Fruit fly (Drosophila melanogaster): ENCODE results near the gene Pdk1.

Gene Pdk1

DNA sequence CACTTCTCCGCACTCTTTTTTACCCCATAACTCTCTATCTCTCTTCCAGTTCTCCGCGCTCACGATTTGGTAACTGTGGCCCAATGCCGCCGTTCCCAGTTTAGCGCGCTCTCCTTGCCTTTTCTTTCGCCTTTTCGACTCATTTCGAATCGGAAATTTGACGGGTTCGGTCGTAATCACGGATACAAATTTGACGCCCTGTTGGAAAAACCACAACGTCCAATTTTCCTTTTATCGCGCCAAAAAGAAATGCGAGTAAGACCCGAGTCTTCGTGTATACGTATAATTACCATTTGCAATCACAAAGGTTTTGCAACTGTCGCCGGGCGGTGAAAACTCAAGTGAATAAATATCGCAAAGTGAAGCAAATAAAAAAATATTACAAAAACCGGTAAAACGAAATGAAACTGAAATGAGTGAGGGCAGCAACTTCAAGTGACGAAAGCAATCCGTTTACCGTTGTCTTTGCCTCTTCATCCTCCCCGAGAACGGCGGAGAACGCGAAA is at the start of gene Pdk1 (continued):
- TF ChIP-seq lilli (GFP tag; optimal IDR thresholded peaks at IDR 0.05): peak; percentile 37
- peak; percentile 6 for TF ChIP-seq CG10267 (tag; optimal IDR thresholded peaks at IDR 0.05)

DNA sequence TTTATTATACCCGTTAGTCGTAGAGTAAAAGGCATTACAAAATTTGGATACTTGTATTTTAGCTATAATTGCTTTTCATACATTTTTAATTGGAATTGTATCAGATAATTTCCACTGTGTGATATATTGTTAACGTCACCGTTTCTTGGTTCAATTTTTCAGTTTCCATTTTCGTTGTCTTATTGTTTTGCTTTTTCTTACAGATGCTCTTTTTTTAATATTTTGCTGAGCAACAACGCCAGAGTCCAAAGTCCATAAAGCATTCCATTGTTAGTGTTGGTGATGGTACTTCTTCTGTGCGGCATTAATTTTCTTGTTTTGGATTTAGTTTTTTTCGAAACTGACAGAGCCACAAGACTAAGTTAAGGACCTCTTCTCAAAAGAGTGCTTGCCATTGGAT is 46.3 kb upstream of the Pdk1 start:
- TF ChIP-seq nom (GFP tag; optimal IDR thresholded peaks at IDR 0.05) (peak; percentile 69), gem (tag; optimal IDR thresholded peaks at IDR 0.05) (no peak)

DNA sequence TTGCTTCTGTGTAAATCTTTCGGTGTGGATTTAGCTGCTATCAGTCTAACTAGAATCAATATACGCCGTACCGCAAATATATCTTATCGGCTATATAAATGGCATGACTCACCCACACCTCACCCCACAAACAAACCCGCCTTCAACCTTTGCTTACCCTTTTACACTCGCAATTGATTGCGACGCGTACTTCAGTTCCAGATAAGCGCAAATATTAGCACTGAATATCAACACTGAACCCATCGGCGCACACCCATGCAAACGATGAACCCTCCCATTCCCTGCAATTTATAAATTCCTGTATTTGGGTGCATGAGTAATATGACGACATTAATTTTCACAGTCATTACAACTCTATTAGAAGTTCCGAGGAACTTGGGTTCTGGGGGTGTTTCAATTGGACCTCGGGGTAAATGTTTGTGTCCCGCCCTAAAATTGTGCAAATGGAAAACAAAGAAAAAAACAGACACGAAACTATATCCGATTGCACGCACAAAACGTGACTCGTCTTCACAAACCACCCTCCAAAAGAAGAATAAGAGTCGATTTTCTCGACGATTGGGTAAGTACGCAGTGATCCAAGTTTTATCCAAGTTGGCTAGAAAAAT is 43.9 kb upstream of the Pdk1 start:
- TF ChIP-seq sqz (GFP tag; optimal IDR thresholded peaks at IDR 0.05) (peak; percentile 27), gsb-n (tag; optimal IDR thresholded peaks at IDR 0.05) (peak; percentile 26), CG11695 (GFP tag; IDR thresholded peaks at IDR 0.05) (0 out of 3 replicates have a peak, but pooled peaks have one; percentile 17), CG2199 (GFP tag; IDR thresholded peaks at IDR 0.05) (0 out of 3 replicates have a peak, but pooled peaks have one; percentile 70), pros (GFP tag; optimal IDR thresholded peaks at IDR 0.05) (peak; percentile 97), BtbVII (GFP tag; optimal IDR thresholded peaks at IDR 0.05) (peak; percentile 6), Xrp1 (GFP tag; IDR thresholded peaks at IDR 0.05) (peak; percentile 47; the same call in 1 of the 2 replicates), CG18619 (GFP tag; optimal IDR thresholded peaks at IDR 0.05) (peak; percentile 13), CG6813 (GFP tag; optimal IDR thresholded peaks at IDR 0.05) (peak; percentile 44), pfk (GFP tag; optimal IDR thresholded peaks at IDR 0.05) (peak; percentile 10), Kr (GFP tag; optimal IDR thresholded peaks at IDR 0.05) (peak; percentile 4), jumu (GFP tag; optimal IDR thresholded peaks at IDR 0.05) (no peak), ac (GFP tag; optimal IDR thresholded peaks at IDR 0.05) (peak; percentile 6), ems (GFP tag; optimal IDR thresholded peaks at IDR 0.05) (no peak), Hey (tag; optimal IDR thresholded peaks at IDR 0.05) (no peak), CG7987 (GFP tag; optimal IDR thresholded peaks at IDR 0.05) (peak; percentile 28), Side (GFP tag; optimal IDR thresholded peaks at IDR 0.05) (no peak), CG18599 (GFP tag; optimal IDR thresholded peaks at IDR 0.05) (peak; percentile 39), gcm (GFP tag; optimal IDR thresholded peaks at IDR 0.05) (no peak), caup (GFP tag; optimal IDR thresholded peaks at IDR 0.05; ENCODE audit: severe bottlenecking) (peak; percentile 47), Vsx1 (GFP tag; optimal IDR thresholded peaks at IDR 0.05) (no peak), CG12071 (GFP tag; optimal IDR thresholded peaks at IDR 0.05) (peak; percentile 29), CG1233 (GFP tag; optimal IDR thresholded peaks at IDR 0.05) (peak; percentile 20), CG15514 (GFP tag; optimal IDR thresholded peaks at IDR 0.05) (peak; percentile 36), Camta (GFP tag; optimal IDR thresholded peaks at IDR 0.05) (no peak), CG15696 (tag; optimal IDR thresholded peaks at IDR 0.05) (peak; percentile 34), HmgZ (tag; optimal IDR thresholded peaks at IDR 0.05) (peak; percentile 32), CG15011 (GFP tag; optimal IDR thresholded peaks at IDR 0.05) (peak; percentile 28), GATAe (GFP tag; conservative IDR thresholded peaks at IDR 0.05) (peak; percentile 72; the same call in 1 of the 2 replicates), lbe (GFP tag; optimal IDR thresholded peaks at IDR 0.05) (peak; percentile 22), HHEX (GFP tag; optimal IDR thresholded peaks at IDR 0.05) (peak; percentile 36), CG5953 (GFP tag; IDR thresholded peaks at IDR 0.05) (no peak), Oli (tag; optimal IDR thresholded peaks at IDR 0.05) (no peak), Adf1 (GFP tag; IDR thresholded peaks at IDR 0.05) (peak; percentile 42), exex (tag; optimal IDR thresholded peaks at IDR 0.05) (peak; percentile 66), dimm (GFP tag; IDR thresholded peaks at IDR 0.05) (no peak), Deaf1 (tag; optimal IDR thresholded peaks at IDR 0.05) (no peak), Atf6 (GFP tag; IDR thresholded peaks at IDR 0.05) (no peak), lab (GFP tag; optimal IDR thresholded peaks at IDR 0.05) (peak; percentile 73), sug (tag; optimal IDR thresholded peaks at IDR 0.05) (peak; percentile 39), Fer1 (GFP tag; optimal IDR thresholded peaks at IDR 0.05) (no peak)

Measured in whole organism, embryonic.